Fruit fly (Drosophila melanogaster): ENCODE data around the gene CG9521.

The CG9521 gene

DNA sequence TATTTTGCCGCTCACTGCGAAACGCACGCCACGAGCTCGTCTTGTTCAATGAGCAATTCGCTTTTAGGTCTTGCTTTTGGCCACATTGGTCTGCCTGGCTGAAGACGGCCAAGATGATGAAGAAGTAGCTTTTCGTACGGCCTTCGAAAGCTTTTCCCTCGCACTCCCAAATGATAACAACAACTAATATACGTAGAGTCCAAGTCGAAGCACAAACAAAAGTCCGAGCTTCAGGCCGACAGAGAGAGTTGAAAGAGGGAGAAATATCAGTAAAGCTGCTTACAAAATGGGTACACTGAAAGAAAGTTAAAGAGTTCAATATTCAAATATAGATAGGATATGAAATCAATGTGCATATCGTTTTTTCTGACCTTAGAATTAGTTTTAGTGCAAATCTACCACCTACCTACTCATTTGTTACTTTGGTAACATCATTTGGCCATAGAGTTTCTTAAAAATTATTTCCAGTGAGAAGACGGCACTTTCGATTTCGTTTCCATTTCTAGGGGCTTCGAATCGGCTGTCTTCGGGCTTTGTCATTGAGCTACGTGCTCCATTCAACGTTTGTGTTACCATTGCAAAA, 29.6 kb upstream of the CG9521 start, which contains the start of the genes CG45064 and CG45065 (continued):
- TF ChIP-seq emc (GFP tag; optimal IDR thresholded peaks at IDR 0.05) (peak; percentile 64), stwl (tag; optimal IDR thresholded peaks at IDR 0.05) (no peak), CG17912 (GFP tag; optimal IDR thresholded peaks at IDR 0.05) (no peak), Oli (tag; optimal IDR thresholded peaks at IDR 0.05) (peak; percentile 91), sim (GFP tag; IDR thresholded peaks at IDR 0.05) (peak; percentile 79), btn (GFP tag; optimal IDR thresholded peaks at IDR 0.05) (peak; percentile 73), mld (GFP tag; IDR thresholded peaks at IDR 0.05; ENCODE audit: partially characterized antibody) (no peak), crc (GFP tag; optimal IDR thresholded peaks at IDR 0.05) (peak; percentile 72), cato (GFP tag; optimal IDR thresholded peaks at IDR 0.05; ENCODE audit: borderline replicate concordance) (peak; percentile 76), Meics (GFP tag; optimal IDR thresholded peaks at IDR 0.05) (peak; percentile 73), CG1602 (GFP tag; optimal IDR thresholded peaks at IDR 0.05) (peak; percentile 71), Six4 (GFP tag; optimal IDR thresholded peaks at IDR 0.05) (peak; percentile 74), CG11504 (tag; optimal IDR thresholded peaks at IDR 0.05) (peak; percentile 92), CG11723 (GFP tag; optimal IDR thresholded peaks at IDR 0.05) (peak; percentile 78), CG30020 (tag; optimal IDR thresholded peaks at IDR 0.05) (peak; percentile 33), CG10979 (tag; optimal IDR thresholded peaks at IDR 0.05) (peak; percentile 87), tna (GFP tag; IDR thresholded peaks at IDR 0.05; ENCODE audit: partially characterized antibody) (no peak), yki (optimal IDR thresholded peaks at IDR 0.05) (no peak), vvl (GFP tag; IDR thresholded peaks at IDR 0.05) (peak; percentile 94), E2f1 (GFP tag; IDR thresholded peaks at IDR 0.05) (peak; percentile 77), CG17328 (GFP tag; IDR thresholded peaks at IDR 0.05) (peak; percentile 87), hkb (optimal IDR thresholded peaks at IDR 0.05) (no peak), hkb (GFP tag; IDR thresholded peaks at IDR 0.05) (peak; percentile 87), Sry-β (GFP tag; optimal IDR thresholded peaks at IDR 0.05) (peak; percentile 32), CG34422 (GFP tag; IDR thresholded peaks at IDR 0.05) (no peak), seq (GFP tag; IDR thresholded peaks at IDR 0.05) (peak; percentile 80), repo (GFP tag; optimal IDR thresholded peaks at IDR 0.05) (peak; percentile 62), phol (tag; optimal IDR thresholded peaks at IDR 0.05) (peak; percentile 87), CkIIα-i1 (GFP tag; IDR thresholded peaks at IDR 0.05) (no peak), CG4424 (GFP tag; optimal IDR thresholded peaks at IDR 0.05) (peak; percentile 78), CG13296 (GFP tag; optimal IDR thresholded peaks at IDR 0.05) (peak; percentile 49), CG11560 (tag; IDR thresholded peaks at IDR 0.05) (peak; percentile 55; the same call in 2 of the 3 replicates), disco-r (GFP tag; optimal IDR thresholded peaks at IDR 0.05) (peak; percentile 60), CHES-1-like (GFP tag; optimal IDR thresholded peaks at IDR 0.05) (peak; percentile 51), pita (GFP tag; optimal IDR thresholded peaks at IDR 0.05) (no peak), Dp (GFP tag; optimal IDR thresholded peaks at IDR 0.05) (no peak), Sox102F (GFP tag; optimal IDR thresholded peaks at IDR 0.05) (peak; percentile 95), lab (GFP tag; optimal IDR thresholded peaks at IDR 0.05) (peak; percentile 85), Xbp1 (GFP tag; optimal IDR thresholded peaks at IDR 0.05) (peak; percentile 85), pan (optimal IDR thresholded peaks at IDR 0.05) (no peak), pan (GFP tag; optimal IDR thresholded peaks at IDR 0.05 in 1 of 2, IDR thresholded peaks at IDR 0.05 in 1 of 2) (peak in 1 of 2 experiments; percentile 79), pnt (GFP tag; optimal IDR thresholded peaks at IDR 0.05) (peak; percentile 85), Ravus (GFP tag; IDR thresholded peaks at IDR 0.05) (no peak; the same call in 1 of the 2 replicates), CG12769 (tag; optimal IDR thresholded peaks at IDR 0.05) (peak; percentile 85), schlank (tag; optimal IDR thresholded peaks at IDR 0.05) (no peak), eve (GFP tag; optimal IDR thresholded peaks at IDR 0.05) (peak in 1 of 2 experiments; percentile 95), Tbp (GFP tag; optimal IDR thresholded peaks at IDR 0.05) (no peak), CG1792 (GFP tag; optimal IDR thresholded peaks at IDR 0.05) (peak; percentile 77), Sry-δ (GFP tag; optimal IDR thresholded peaks at IDR 0.05) (peak; percentile 42), bigmax (GFP tag; optimal IDR thresholded peaks at IDR 0.05) (no peak), CG15269 (tag; optimal IDR thresholded peaks at IDR 0.05) (peak; percentile 79)

Measured in whole organism, embryonic.